Worm (Caenorhabditis elegans) whole organism, L1 larva: ENCODE measurements around the gene idpp-5.

Source experiments
- C04F5.9 ChIP-seq: sonication (generic microtip); optimal IDR thresholded peaks from 2 replicates; lab custom pipeline; 2016; ENCODE audit warnings: missing genetic modification characterization, missing compliant biosample characterization
- C34B4.2 ChIP-seq: sonication (generic microtip); optimal IDR thresholded peaks from 2 replicates; lab custom pipeline; 2017; ENCODE audit warnings: mild to moderate bottlenecking, missing genetic modification characterization, missing compliant biosample characterization
- aha-1 ChIP-seq: fragments of 150-350 bp; optimal IDR thresholded peaks from 2 replicates; lab custom pipeline; 2014; ENCODE audit warnings: missing biosample characterization, missing genetic modification characterization
- ama-1 ChIP-seq: fragments of 150-350 bp; optimal IDR thresholded peaks from 2 replicates; lab custom pipeline; 2014
- ceh-82 ChIP-seq, 3 experiments: fragments of 150-350 bp in 1 of 3; sonication (generic microtip) in 2 of 3; optimal IDR thresholded peaks; 2 replicates each; lab custom pipeline; 2014 to 2017; ENCODE audit warnings: missing biosample characterization in 3 of 3, missing genetic modification characterization in 3 of 3
- ceh-88 ChIP-seq: fragments of 200-800 bp; sonication (Bioruptor generic); IDR thresholded peaks from 2 replicates; pipeline ENCODE4 v1.3.6; 2022; ENCODE audit warnings: missing genetic modification characterization, missing compliant biosample characterization
- ces-1 ChIP-seq: fragments of 150-350 bp; optimal IDR thresholded peaks from 2 replicates; lab custom pipeline; 2014; ENCODE audit warnings: missing biosample characterization, missing genetic modification reagents, missing genetic modification characterization
- dsc-1 ChIP-seq: sonication (generic microtip); optimal IDR thresholded peaks from 2 replicates; lab custom pipeline; 2016; ENCODE audit warnings: mild to moderate bottlenecking, missing genetic modification characterization, missing compliant biosample characterization
- efl-1 ChIP-seq, 4 experiments: fragments of 150-350 bp; optimal IDR thresholded peaks in 3 of 4; peaks in 1 of 4; 1 replicate in 1 of 4; 2 replicates in 3 of 4; lab custom pipeline; 2014; ENCODE audit warnings: missing biosample characterization in 2 of 4, missing genetic modification characterization in 2 of 4, missing genetic modification reagents in 2 of 4
- elt-2 ChIP-seq: sonication (generic microtip); optimal IDR thresholded peaks from 2 replicates; lab custom pipeline; 2016; ENCODE audit warnings: missing genetic modification characterization, mild to moderate bottlenecking, inconsistent platforms, missing compliant biosample characterization, missing genetic modification reagents
- elt-3 ChIP-seq, 6 experiments: fragments of 150-350 bp in 1 of 6; sonication (generic microtip); optimal IDR thresholded peaks; 2 replicates each; lab custom pipeline; 2017 to 2018; ENCODE audit warnings: missing biosample characterization in 6 of 6, missing genetic modification characterization in 6 of 6, inconsistent platforms in 1 of 6
- ets-5 ChIP-seq: fragments of 200-800 bp; sonication (Bioruptor generic); IDR thresholded peaks from 2 replicates; pipeline ENCODE4 v1.3.6; 2022; ENCODE audit warnings: missing genetic modification characterization, missing compliant biosample characterization
- fkh-4 ChIP-seq: sonication (generic microtip); optimal IDR thresholded peaks from 2 replicates; lab custom pipeline; 2016; ENCODE audit warnings: missing compliant biosample characterization, missing genetic modification characterization, borderline replicate concordance
- fkh-8 ChIP-seq: sonication (generic microtip); optimal IDR thresholded peaks from 2 replicates; lab custom pipeline; 2016; ENCODE audit warnings: mild to moderate bottlenecking, missing genetic modification characterization, missing compliant biosample characterization
- hpl-2 ChIP-seq: fragments of 150-350 bp; optimal IDR thresholded peaks from 2 replicates; lab custom pipeline; 2014; ENCODE audit warnings: missing biosample characterization, missing genetic modification reagents, missing genetic modification characterization
- lin-13 ChIP-seq: fragments of 150-350 bp; optimal IDR thresholded peaks from 2 replicates; lab custom pipeline; 2014; ENCODE audit warnings: missing biosample characterization, missing genetic modification reagents, missing genetic modification characterization
- lin-35 ChIP-seq, 2 experiments: fragments of 150-350 bp; optimal IDR thresholded peaks; 2 replicates each; lab custom pipeline; 2014; ENCODE audit warnings: missing biosample characterization in 2 of 2, missing genetic modification characterization in 2 of 2, missing genetic modification reagents in 2 of 2
- lin-39 ChIP-seq: fragments of 150-350 bp; optimal IDR thresholded peaks from 2 replicates; lab custom pipeline; 2014; ENCODE audit warnings: missing biosample characterization, missing genetic modification reagents, missing genetic modification characterization
- lir-3 ChIP-seq: sonication (generic microtip); optimal IDR thresholded peaks from 2 replicates; lab custom pipeline; 2016; ENCODE audit warnings: mild to moderate bottlenecking, missing genetic modification characterization, moderate library complexity, missing compliant biosample characterization; ENCODE audit not compliant: poor library complexity
- lsy-2 ChIP-seq, 2 experiments: fragments of 150-350 bp; optimal IDR thresholded peaks; 2 replicates each; lab custom pipeline; 2014; ENCODE audit warnings: missing biosample characterization in 2 of 2, missing genetic modification characterization in 2 of 2
- nhr-11 ChIP-seq: fragments of 150-350 bp; optimal IDR thresholded peaks from 2 replicates; lab custom pipeline; 2014; ENCODE audit warnings: missing biosample characterization, missing genetic modification characterization
- nhr-12 ChIP-seq: sonication (generic microtip); optimal IDR thresholded peaks from 2 replicates; lab custom pipeline; 2017; ENCODE audit warnings: missing biosample characterization, missing genetic modification characterization
- nhr-28 ChIP-seq: fragments of 150-350 bp; optimal IDR thresholded peaks from 2 replicates; lab custom pipeline; 2014; ENCODE audit warnings: missing biosample characterization, missing genetic modification characterization
- nhr-47 ChIP-seq: sonication (generic microtip); optimal IDR thresholded peaks from 2 replicates; lab custom pipeline; 2016; ENCODE audit warnings: mild to moderate bottlenecking, missing genetic modification characterization, moderate library complexity, missing compliant biosample characterization
- nhr-77 ChIP-seq: fragments of 150-350 bp; optimal IDR thresholded peaks from 2 replicates; lab custom pipeline; 2014; ENCODE audit warnings: missing biosample characterization, missing genetic modification characterization
- nhr-84 ChIP-seq: sonication (generic microtip); optimal IDR thresholded peaks from 2 replicates; lab custom pipeline; 2017; ENCODE audit warnings: missing biosample characterization, missing genetic modification characterization
- nhr-90 ChIP-seq: sonication (generic microtip); optimal IDR thresholded peaks from 2 replicates; lab custom pipeline; 2016; ENCODE audit warnings: mild to moderate bottlenecking, missing genetic modification characterization, missing compliant biosample characterization; ENCODE audit not compliant: poor library complexity
- pax-3 ChIP-seq: fragments of 200-800 bp; sonication (Bioruptor generic); optimal IDR thresholded peaks from 2 replicates; lab custom pipeline; 2018; ENCODE audit warnings: mild to moderate bottlenecking, missing genetic modification characterization, moderate library complexity, missing compliant biosample characterization
- snu-23 ChIP-seq: sonication (generic microtip); optimal IDR thresholded peaks from 2 replicates; lab custom pipeline; 2016; ENCODE audit warnings: missing genetic modification characterization, missing compliant biosample characterization
- sox-4 ChIP-seq: sonication (generic microtip); optimal IDR thresholded peaks from 2 replicates; lab custom pipeline; 2016; ENCODE audit warnings: missing genetic modification characterization, missing compliant biosample characterization
- sup-37 ChIP-seq: fragments of 200-800 bp; sonication (Bioruptor generic); optimal IDR thresholded peaks from 2 replicates; lab custom pipeline; 2018; ENCODE audit warnings: mild to moderate bottlenecking, missing genetic modification characterization, missing compliant biosample characterization
- swsn-7 ChIP-seq: sonication (generic microtip); optimal IDR thresholded peaks from 2 replicates; lab custom pipeline; 2016; ENCODE audit warnings: missing genetic modification characterization, missing compliant biosample characterization
- tbx-2 ChIP-seq: sonication (generic microtip); optimal IDR thresholded peaks from 2 replicates; lab custom pipeline; 2016; ENCODE audit warnings: missing genetic modification characterization, missing compliant biosample characterization
- unc-130 ChIP-seq: fragments of 150-350 bp; optimal IDR thresholded peaks from 2 replicates; lab custom pipeline; 2017; ENCODE audit warnings: missing biosample characterization, missing genetic modification characterization, inconsistent platforms
- unc-30 ChIP-seq: sonication (generic microtip); optimal IDR thresholded peaks from 2 replicates; lab custom pipeline; 2017; ENCODE audit warnings: missing biosample characterization, missing genetic modification characterization
- unc-62 ChIP-seq: fragments of 150-350 bp; optimal IDR thresholded peaks from 2 replicates; lab custom pipeline; 2014; ENCODE audit warnings: missing biosample characterization, missing genetic modification reagents, missing genetic modification characterization
- unc-86 ChIP-seq: sonication (generic microtip); optimal IDR thresholded peaks from 2 replicates; lab custom pipeline; 2016; ENCODE audit warnings: missing genetic modification characterization, missing compliant biosample characterization
- xbp-1 ChIP-seq: sonication (generic microtip); optimal IDR thresholded peaks from 2 replicates; lab custom pipeline; 2016; ENCODE audit warnings: missing genetic modification characterization, missing compliant biosample characterization
- ztf-11 ChIP-seq, 2 experiments: sonication (generic microtip); optimal IDR thresholded peaks; 2 replicates each; lab custom pipeline; 2016 to 2017; ENCODE audit warnings: missing genetic modification characterization in 2 of 2, missing biosample characterization in 1 of 2, missing compliant biosample characterization in 1 of 2
- ztf-4 ChIP-seq: fragments of 150-350 bp; optimal IDR thresholded peaks from 2 replicates; lab custom pipeline; 2014; ENCODE audit warnings: missing biosample characterization, missing genetic modification characterization

idpp-5 gene

ce11 chrX:3768717-3769116 lies 23.9 kb downstream of the idpp-5 start, which contains the start of gene F47B7.5:
Gene F47B7.5, minus strand, starts transcription at chrX:3768817.
- TF ChIP-seq nhr-77 (tag; lab: Kevin White, UChicago) (no peak), efl-1 (optimal IDR thresholded peaks at IDR 0.05; lab: Kevin White, UChicago) (no peak), efl-1 (GFP tag; optimal IDR thresholded peaks at IDR 0.05 in 1 of 2; lab: Kevin White, UChicago) (no peak), elt-2 (tag; lab: Kevin White, UChicago) (no peak), lin-39 (tag; lab: Kevin White, UChicago) (no peak), ceh-88 (GFP tag; lab: Robert Waterston, UW) (no peak), nhr-11 (no peak), lin-13 (GFP tag; lab: Kevin White, UChicago) (no peak)

DNA sequence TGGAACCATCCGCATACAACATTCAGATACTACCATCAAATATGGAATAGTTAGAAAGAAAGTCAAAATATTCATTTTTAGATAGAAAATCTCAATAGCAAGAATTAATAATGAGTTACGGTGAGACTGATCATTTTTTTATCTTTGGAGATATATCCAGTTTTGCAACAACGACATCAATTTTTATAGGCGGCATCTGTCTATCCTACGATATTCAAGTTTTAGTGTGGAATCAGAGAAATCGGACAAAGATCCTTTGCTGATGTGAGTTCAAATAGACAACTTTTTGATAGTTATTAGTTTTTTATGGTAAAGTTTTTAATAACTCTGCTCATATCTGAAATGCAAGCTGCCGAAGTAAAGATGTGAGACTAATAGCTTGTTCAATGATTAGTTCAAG lies 26.1 kb downstream of the idpp-5 start, which contains the start of gene F47B7.4:
TSS of gene F47B7.4 (minus strand) at position 101 of the 400 bp plus-strand sequence.
- TF ChIP-seq fkh-8 (tag; lab: Kevin White, UChicago) = no peak
- TF ChIP-seq ces-1 (GFP tag; lab: Kevin White, UChicago) = no peak
- no peak for TF ChIP-seq hpl-2
- TF ChIP-seq ceh-88 (GFP tag; lab: Robert Waterston, UW) = no peak
- no peak for TF ChIP-seq sox-4 (tag; lab: Kevin White, UChicago)
- TF ChIP-seq lir-3 (tag; lab: Kevin White, UChicago) = no peak
- no peak for TF ChIP-seq fkh-4
- no peak for TF ChIP-seq unc-130 (tag; lab: Kevin White, UChicago)
- no peak for TF ChIP-seq lsy-2 (tag; optimal IDR thresholded peaks at IDR 0.05; lab: Kevin White, UChicago)
- no peak for TF ChIP-seq ama-1 (lab: Kevin White, UChicago)
- TF ChIP-seq lin-13 (GFP tag; lab: Kevin White, UChicago) = no peak

DNA sequence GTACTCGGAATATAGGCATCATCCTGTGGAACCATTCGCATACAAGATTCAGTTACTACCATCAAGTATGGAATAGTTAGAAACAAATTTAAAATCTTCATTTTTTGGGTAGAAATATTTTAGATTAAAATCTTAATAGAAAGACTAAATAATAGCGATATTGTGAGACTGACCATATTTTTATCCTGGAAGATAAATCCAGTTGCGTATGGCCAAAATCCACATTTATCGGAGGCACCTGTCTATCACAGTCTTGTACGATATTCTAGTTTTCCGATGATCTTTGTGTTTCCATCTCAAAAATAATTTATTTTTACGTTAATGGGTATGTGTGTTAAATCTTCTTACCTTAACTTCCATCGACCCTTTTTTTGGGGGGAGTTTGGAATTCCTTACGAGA lies 28.3 kb downstream of the idpp-5 start, which contains the start of gene F47B7.3:
TSS of gene F47B7.3 (minus strand) at position 101 of the 400 bp plus-strand sequence.
- TF ChIP-seq ceh-82 (tag; optimal IDR thresholded peaks at IDR 0.05; lab: Kevin White, UChicago) (no peak), nhr-84 (no peak), elt-2 (tag; lab: Kevin White, UChicago) (no peak), ztf-4 (tag; lab: Kevin White, UChicago) (no peak), aha-1 (tag; lab: Kevin White, UChicago) (no peak), ets-5 (GFP tag; lab: Robert Waterston, UW) (no peak), nhr-28 (no peak), unc-130 (tag; lab: Kevin White, UChicago) (no peak), tbx-2 (tag; lab: Kevin White, UChicago) (no peak), C04F5.9 (tag; lab: Kevin White, UChicago) (no peak)

DNA sequence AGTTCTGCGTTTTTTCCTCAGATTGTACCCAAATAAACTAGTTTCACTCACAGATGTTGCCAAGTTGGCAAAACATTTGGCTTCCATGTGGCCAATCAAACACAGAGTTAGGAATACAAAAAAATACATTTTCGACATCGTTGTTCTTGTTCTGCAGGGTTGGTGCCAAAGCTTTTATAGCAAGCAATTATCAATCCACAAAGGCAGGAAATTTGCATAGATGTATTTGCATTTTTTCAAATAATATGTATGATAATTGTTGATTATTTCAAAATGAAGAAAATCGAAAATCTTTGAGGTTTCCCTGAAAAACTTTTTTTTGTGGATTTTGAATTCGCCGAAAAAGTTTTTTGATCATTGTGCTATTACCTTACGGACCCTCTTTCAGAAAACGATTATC lies 30.2 kb downstream of the idpp-5 start, which contains the start of gene T14G12.11:
TSS of gene T14G12.11 (minus strand) at position 138 of the 400 bp plus-strand sequence.
- TF ChIP-seq nhr-84 (no peak), C34B4.2 (tag; lab: Kevin White, UChicago) (no peak), tbx-2 (tag; lab: Kevin White, UChicago) (no peak), nhr-47 (no peak), nhr-12 (tag; lab: Kevin White, UChicago) (no peak), sox-4 (tag; lab: Kevin White, UChicago) (no peak), fkh-4 (no peak)

- TF ChIP-seq pax-3 = no peak
These were observed 32.8 kb downstream of the idpp-5 start for ce11 chrX:3759820-3760219.

- no peak for TF ChIP-seq xbp-1 (tag; lab: Kevin White, UChicago)
- TF ChIP-seq swsn-7 = no peak
- no peak for TF ChIP-seq lin-35 (GFP tag; optimal IDR thresholded peaks at IDR 0.05; lab: Kevin White, UChicago)
- TF ChIP-seq lin-13 (GFP tag; lab: Kevin White, UChicago) = no peak
- no peak for TF ChIP-seq nhr-90 (tag; lab: Kevin White, UChicago)
- no peak for TF ChIP-seq fkh-4
- TF ChIP-seq unc-86 = no peak
- TF ChIP-seq elt-3 (tag; optimal IDR thresholded peaks at IDR 0.05; lab: Kevin White, UChicago) = no peak
- no peak for TF ChIP-seq snu-23 (GFP tag; lab: Kevin White, UChicago)
- no peak for TF ChIP-seq sup-37 (GFP tag; lab: Kevin White, UChicago)
- TF ChIP-seq unc-30 (tag; lab: Kevin White, UChicago) = no peak
- no peak for TF ChIP-seq ztf-11 (tag; optimal IDR thresholded peaks at IDR 0.05; lab: Kevin White, UChicago)
- TF ChIP-seq aha-1 (tag; lab: Kevin White, UChicago) = no peak
- TF ChIP-seq ces-1 (GFP tag; lab: Kevin White, UChicago) = no peak
- no peak for TF ChIP-seq dsc-1
- no peak for TF ChIP-seq unc-62 (GFP tag; lab: Kevin White, UChicago)
- TF ChIP-seq unc-130 (tag; lab: Kevin White, UChicago) = no peak
- TF ChIP-seq ama-1 (lab: Kevin White, UChicago) = no peak
These were observed 33.3 kb downstream of the idpp-5 start, which contains the start of gene T14G12.6 for ce11 chrX:3759345-3759744. Gene T14G12.6, minus strand, starts transcription at chrX:3759445.
